Worm (Caenorhabditis elegans): Measurements from ENCODE around the gene ZK616.8.
A peak's percentile ranks its signal among the peaks of the same experiment; 100 is the strongest.

ce11 chrIV:5394687-5395086 is 17.3 kb downstream of the ZK616.8 start, which contains the start of the genes perm-3 and swsn-6:
- TF ChIP-seq ceh-100 (GFP tag; IDR thresholded peaks at IDR 0.05) (0 out of 2 replicates have a peak, but pooled peaks have one; percentile 22), tbp1 (GFP tag; optimal IDR thresholded peaks at IDR 0.05) (peak; percentile 50), unc-130 (GFP tag; optimal IDR thresholded peaks at IDR 0.05) (peak; percentile 14), dox-1 (GFP tag; IDR thresholded peaks at IDR 0.05) (peak; percentile 83), B0336.3 (GFP tag; IDR thresholded peaks at IDR 0.05) (peak; percentile 61), unc-62 (GFP tag; optimal IDR thresholded peaks at IDR 0.05) (no peak), zim-3 (tag; optimal IDR thresholded peaks at IDR 0.05) (no peak)
